Fruit fly (Drosophila melanogaster) whole organism, wandering third instar larva: ENCODE results near the gene RluA-2.

ENCODE experiments used
- CG9705 ChIP-seq: fragments of 200-800 bp; sonication (Bioruptor generic); optimal IDR thresholded peaks from 2 replicates; lab custom pipeline; 2018; ENCODE audit warnings: missing biosample characterization, mild to moderate bottlenecking, missing genetic modification characterization
- CrebA ChIP-seq: fragments of 200-800 bp; sonication (Bioruptor generic); optimal IDR thresholded peaks from 2 replicates; lab custom pipeline; 2016; ENCODE audit warnings: missing biosample characterization, mild to moderate bottlenecking, missing genetic modification characterization, borderline replicate concordance
- Dfd ChIP-seq: fragments of >200 bp; optimal IDR thresholded peaks from 2 replicates; lab custom pipeline; 2017; ENCODE audit warnings: missing biosample characterization, missing genetic modification characterization
- GATAd ChIP-seq: sonication (Bioruptor generic); optimal IDR thresholded peaks from 2 replicates; lab custom pipeline; 2016; ENCODE audit warnings: missing biosample characterization, missing genetic modification characterization
- HLH106 ChIP-seq: fragments of 200-800 bp; optimal IDR thresholded peaks from 3 replicates; lab custom pipeline; 2019; ENCODE audit warnings: missing biosample characterization, mild to moderate bottlenecking, missing genetic modification characterization, moderate library complexity
- Hnf4 ChIP-seq: fragments of 200-800 bp; sonication (Bioruptor generic); optimal IDR thresholded peaks from 2 replicates; lab custom pipeline; 2016; ENCODE audit warnings: missing biosample characterization, mild to moderate bottlenecking, missing genetic modification characterization
- Hr78 ChIP-seq: fragments of >200 bp; optimal IDR thresholded peaks from 2 replicates; lab custom pipeline; 2017; ENCODE audit warnings: missing biosample characterization, missing genetic modification characterization
- Hr83 ChIP-seq: fragments of 200-300 bp; sonication (Bioruptor generic); optimal IDR thresholded peaks from 2 replicates; lab custom pipeline; 2016; ENCODE audit warnings: missing biosample characterization, mild to moderate bottlenecking, missing genetic modification characterization, moderate library complexity; ENCODE audit not compliant: poor library complexity, severe bottlenecking
- Jra ChIP-seq: sonication (Bioruptor generic); optimal IDR thresholded peaks from 2 replicates; lab custom pipeline; 2016; ENCODE audit warnings: missing biosample characterization, missing genetic modification characterization
- Mio ChIP-seq: sonication (Bioruptor generic); optimal IDR thresholded peaks from 2 replicates; lab custom pipeline; 2016; ENCODE audit warnings: missing biosample characterization, missing genetic modification characterization
- Myc ChIP-seq: fragments of >200 bp; optimal IDR thresholded peaks from 2 replicates; lab custom pipeline; 2017
- N ChIP-seq: fragments of >200 bp; optimal IDR thresholded peaks from 2 replicates; lab custom pipeline; 2018; ENCODE audit warnings: missing biosample characterization, missing external identifiers, missing genetic modification characterization
- OdsH ChIP-seq: fragments of 200-800 bp; sonication (Bioruptor generic); optimal IDR thresholded peaks from 2 replicates; lab custom pipeline; 2016; ENCODE audit warnings: missing biosample characterization, mild to moderate bottlenecking, missing genetic modification characterization
- Rel ChIP-seq, 2 experiments: fragments of 200-800 bp; sonication (Bioruptor generic) in 1 of 2; optimal IDR thresholded peaks; 2 replicates in 1 of 2; 3 replicates in 1 of 2; lab custom pipeline; 2016 to 2019; ENCODE audit warnings: mild to moderate bottlenecking in 2 of 2, missing biosample characterization in 2 of 2, missing genetic modification characterization in 2 of 2, moderate library complexity in 1 of 2
- Sp1 ChIP-seq: fragments of 200-800 bp; sonication (Bioruptor generic); optimal IDR thresholded peaks from 3 replicates; lab custom pipeline; 2019; ENCODE audit warnings: missing biosample characterization, mild to moderate bottlenecking, missing genetic modification characterization, moderate library complexity
- Vsx2 ChIP-seq: fragments of 200-300, 225-300 bp; sonication (Bioruptor generic); optimal IDR thresholded peaks from 2 replicates; lab custom pipeline; 2018; ENCODE audit warnings: missing biosample characterization, missing genetic modification characterization; ENCODE audit not compliant: partially characterized antibody
- br ChIP-seq: fragments of 200-800 bp; sonication (Bioruptor generic); optimal IDR thresholded peaks from 2 replicates; lab custom pipeline; 2016; ENCODE audit warnings: missing biosample characterization, missing genetic modification characterization
- brk ChIP-seq: fragments of 200-800 bp; sonication (Bioruptor generic); optimal IDR thresholded peaks from 2 replicates; lab custom pipeline; 2016; ENCODE audit warnings: missing biosample characterization, mild to moderate bottlenecking, missing genetic modification characterization
- dl ChIP-seq, 2 experiments: fragments of 175-275, 200-275 bp in 1 of 2; fragments of 200-275 bp in 1 of 2; sonication (Bioruptor generic); optimal IDR thresholded peaks; lab custom pipeline; 2018; ENCODE audit warnings: mild to moderate bottlenecking in 2 of 2, missing biosample characterization in 2 of 2, missing genetic modification characterization in 2 of 2, moderate library complexity in 2 of 2; ENCODE audit not compliant: partially characterized antibody in 2 of 2, insufficient read depth in 1 of 2
- dmrt93B ChIP-seq: fragments of 200-800 bp; sonication (Bioruptor generic); optimal IDR thresholded peaks from 2 replicates; lab custom pipeline; 2018; ENCODE audit warnings: missing biosample characterization, mild to moderate bottlenecking, missing genetic modification characterization
- dsf ChIP-seq: sonication (Bioruptor generic); optimal IDR thresholded peaks from 2 replicates; lab custom pipeline; 2016; ENCODE audit warnings: missing biosample characterization, missing genetic modification characterization, borderline replicate concordance
- ey ChIP-seq: fragments of 200-800 bp; sonication (Bioruptor generic); optimal IDR thresholded peaks from 2 replicates; lab custom pipeline; 2016; ENCODE audit warnings: missing biosample characterization, missing genetic modification characterization
- foxo ChIP-seq, 2 experiments: fragments of 200-800 bp; sonication (Bioruptor generic); optimal IDR thresholded peaks; 2 replicates in 1 of 2; 3 replicates in 1 of 2; lab custom pipeline; 2016 to 2017; ENCODE audit warnings: missing biosample characterization in 2 of 2, missing genetic modification characterization in 2 of 2
- fru ChIP-seq: fragments of 200-800 bp; sonication (Bioruptor generic); optimal IDR thresholded peaks from 3 replicates; lab custom pipeline; 2016; ENCODE audit warnings: missing biosample characterization, mild to moderate bottlenecking, missing genetic modification characterization
- h ChIP-seq: fragments of 200-800 bp; sonication (Bioruptor generic); optimal IDR thresholded peaks from 3 replicates; lab custom pipeline; 2016; ENCODE audit warnings: missing biosample characterization, mild to moderate bottlenecking, missing genetic modification characterization
- jim ChIP-seq: fragments of 175-275, 200-325 bp; sonication (Bioruptor generic); optimal IDR thresholded peaks from 2 replicates; lab custom pipeline; 2016; ENCODE audit warnings: missing biosample characterization, mild to moderate bottlenecking, missing genetic modification characterization
- lola ChIP-seq: fragments of >200 bp; optimal IDR thresholded peaks from 2 replicates; lab custom pipeline; 2017; ENCODE audit warnings: missing biosample characterization, missing genetic modification characterization
- psq ChIP-seq: fragments of 200-800 bp; sonication (Bioruptor generic); optimal IDR thresholded peaks from 3 replicates; lab custom pipeline; 2017; ENCODE audit warnings: missing biosample characterization, mild to moderate bottlenecking, missing genetic modification characterization, moderate library complexity
- rgr ChIP-seq: fragments of 200-800 bp; sonication (Bioruptor generic); optimal IDR thresholded peaks from 3 replicates; lab custom pipeline; 2016; ENCODE audit warnings: missing biosample characterization, mild to moderate bottlenecking, missing genetic modification characterization
- sage ChIP-seq: fragments of 200-800 bp; sonication (Bioruptor generic); optimal IDR thresholded peaks from 2 replicates; lab custom pipeline; 2016; ENCODE audit warnings: missing biosample characterization, mild to moderate bottlenecking, missing genetic modification characterization
- sv ChIP-seq: fragments of 200-800 bp; sonication (Bioruptor generic); optimal IDR thresholded peaks from 3 replicates; lab custom pipeline; 2016; ENCODE audit warnings: missing biosample characterization, missing genetic modification characterization
- tai ChIP-seq: sonication (Bioruptor generic); optimal IDR thresholded peaks from 2 replicates; lab custom pipeline; 2016; ENCODE audit warnings: missing biosample characterization, missing genetic modification characterization
- usp ChIP-seq: fragments of >200 bp; optimal IDR thresholded peaks from 2 replicates; lab custom pipeline; 2017; ENCODE audit warnings: missing biosample characterization, missing genetic modification characterization
- woc ChIP-seq: sonication (Bioruptor generic); optimal IDR thresholded peaks from 2 replicates; lab custom pipeline; 2016; ENCODE audit warnings: missing biosample characterization, mild to moderate bottlenecking, missing genetic modification characterization

Gene RluA-2

dm6 chr2L:10495495-10495894 lies 18.6 kb downstream of the RluA-2 start:
- TF ChIP-seq Mio (GFP tag; lab: Kevin White, UChicago): no peak
- TF ChIP-seq jim (GFP tag; lab: Kevin White, UChicago): no peak
- TF ChIP-seq Dfd (GFP tag; lab: Kevin White, UChicago): no peak
- no peak for TF ChIP-seq Hr83 (GFP tag; lab: Kevin White, UChicago)
- TF ChIP-seq Rel (GFP tag; optimal IDR thresholded peaks at IDR 0.05; lab: Kevin White, UChicago): no peak
- TF ChIP-seq Rel (tag; optimal IDR thresholded peaks at IDR 0.05; lab: Kevin White, UChicago): no peak
- no peak for TF ChIP-seq OdsH (GFP tag; lab: Kevin White, UChicago)
- TF ChIP-seq rgr (GFP tag; lab: Kevin White, UChicago): no peak
- TF ChIP-seq usp (GFP tag; lab: Kevin White, UChicago): no peak
- no peak for TF ChIP-seq fru (GFP tag; lab: Kevin White, UChicago)
- no peak for TF ChIP-seq dl (GFP tag; optimal IDR thresholded peaks at IDR 0.05; lab: Kevin White, UChicago; ENCODE audit: insufficient read depth in 1 of 2, partially characterized antibody in 2 of 2)
- TF ChIP-seq CG9705 (GFP tag; lab: Kevin White, UChicago): no peak
- TF ChIP-seq dmrt93B: no peak
- TF ChIP-seq tai (GFP tag; lab: Kevin White, UChicago): no peak
- no peak for TF ChIP-seq CrebA (GFP tag; lab: Kevin White, UChicago)
- no peak for TF ChIP-seq woc (GFP tag; lab: Kevin White, UChicago)
- no peak for TF ChIP-seq dsf (GFP tag; lab: Kevin White, UChicago)
- TF ChIP-seq br (GFP tag; lab: Kevin White, UChicago): no peak
- TF ChIP-seq Hr78 (GFP tag; lab: Kevin White, UChicago): no peak
- TF ChIP-seq HLH106 (tag; lab: Kevin White, UChicago): no peak

dm6 chr2L:10496338-10496737 lies 19.5 kb downstream of the RluA-2 start:
- TF ChIP-seq Dfd (GFP tag; lab: Kevin White, UChicago) (no peak), ey (no peak), GATAd (GFP tag; lab: Kevin White, UChicago) (no peak), OdsH (GFP tag; lab: Kevin White, UChicago) (no peak), Hr83 (GFP tag; lab: Kevin White, UChicago) (no peak), sv (GFP tag; lab: Kevin White, UChicago) (no peak), foxo (GFP tag; optimal IDR thresholded peaks at IDR 0.05; lab: Kevin White, UChicago) (no peak), Jra (GFP tag; lab: Kevin White, UChicago) (no peak), Sp1 (GFP tag; lab: Kevin White, UChicago) (no peak), jim (GFP tag; lab: Kevin White, UChicago) (no peak), br (GFP tag; lab: Kevin White, UChicago) (no peak), tai (GFP tag; lab: Kevin White, UChicago) (no peak), Hnf4 (GFP tag; lab: Kevin White, UChicago) (no peak), sage (GFP tag; lab: Kevin White, UChicago) (no peak), N (GFP tag; lab: Kevin White, UChicago) (no peak), Myc (lab: Kevin White, UChicago) (no peak), Vsx2 (no peak), brk (no peak), lola (GFP tag; lab: Kevin White, UChicago) (no peak), fru (GFP tag; lab: Kevin White, UChicago) (no peak)

dm6 chr2L:10497106-10497800 lies 20.4 kb downstream of the RluA-2 start:
- TF ChIP-seq fru (GFP tag; lab: Kevin White, UChicago) (no peak), Vsx2 (no peak), h (GFP tag; lab: Kevin White, UChicago) (no peak), Hr78 (GFP tag; lab: Kevin White, UChicago) (no peak), psq (no peak), Sp1 (GFP tag; lab: Kevin White, UChicago) (no peak), brk (no peak)
